Fruit fly (Drosophila melanogaster) whole organism, prepupa: ENCODE data around the gene CG16965.

Source experiments
- Blimp-1 ChIP-seq: fragments of 200-800 bp; sonication (Bioruptor generic); optimal IDR thresholded peaks from 3 replicates; lab custom pipeline; 2017; ENCODE audit warnings: missing biosample characterization, missing genetic modification characterization, mild to moderate bottlenecking, moderate library complexity, missing genetic modification reagents
- CG10631 ChIP-seq: fragments of 200-800 bp; sonication (Bioruptor generic); optimal IDR thresholded peaks from 2 replicates; lab custom pipeline; 2016; ENCODE audit warnings: missing biosample characterization, missing genetic modification characterization
- CG10669 ChIP-seq: fragments of 200-800 bp; sonication (Bioruptor generic); optimal IDR thresholded peaks from 3 replicates; lab custom pipeline; 2018; ENCODE audit warnings: missing biosample characterization, mild to moderate bottlenecking, missing genetic modification characterization, moderate library complexity
- CG11294 ChIP-seq: fragments of 200-800 bp; sonication (Bioruptor generic); IDR thresholded peaks from 2 replicates; pipeline ENCODE4 v1.3.6; 2022; ENCODE audit warnings: missing biosample characterization, missing genetic modification characterization
- CG11762 ChIP-seq: fragments of 200-800 bp; sonication (Bioruptor generic); optimal IDR thresholded peaks from 3 replicates; lab custom pipeline; 2016; ENCODE audit warnings: missing biosample characterization, missing genetic modification characterization; ENCODE audit not compliant: insufficient read depth
- CG11902 ChIP-seq: fragments of 200-800 bp; sonication (Bioruptor generic); optimal IDR thresholded peaks from 3 replicates; lab custom pipeline; 2016; ENCODE audit warnings: missing biosample characterization, missing genetic modification characterization
- CG15336 ChIP-seq: fragments of 200-800 bp; sonication (Bioruptor generic); IDR thresholded peaks from 2 replicates; pipeline ENCODE4 v1.3.6; 2022; ENCODE audit warnings: missing biosample characterization, missing genetic modification characterization
- CG1621 ChIP-seq: fragments of 200-800 bp; sonication (Bioruptor generic); optimal IDR thresholded peaks from 3 replicates; lab custom pipeline; 2018; ENCODE audit warnings: missing biosample characterization, mild to moderate bottlenecking, missing genetic modification characterization
- CG16779 ChIP-seq: fragments of 200-800 bp; sonication (Bioruptor generic); optimal IDR thresholded peaks from 3 replicates; lab custom pipeline; 2017; ENCODE audit warnings: missing biosample characterization, mild to moderate bottlenecking, missing genetic modification characterization
- CG31627 ChIP-seq: fragments of 200-800 bp; sonication (Bioruptor generic); optimal IDR thresholded peaks from 3 replicates; lab custom pipeline; 2016; ENCODE audit warnings: missing biosample characterization, missing genetic modification characterization
- CG32006 ChIP-seq: fragments of 200-800 bp; sonication (Bioruptor generic); optimal IDR thresholded peaks from 3 replicates; lab custom pipeline; 2017; ENCODE audit warnings: missing biosample characterization, mild to moderate bottlenecking, missing genetic modification characterization
- CG3919 ChIP-seq: fragments of 200-800 bp; sonication (Bioruptor generic); optimal IDR thresholded peaks from 3 replicates; lab custom pipeline; 2016; ENCODE audit warnings: missing biosample characterization, missing genetic modification characterization
- CG4318 ChIP-seq: fragments of 200-800 bp; sonication (Bioruptor generic); optimal IDR thresholded peaks from 3 replicates; lab custom pipeline; 2017; ENCODE audit warnings: missing biosample characterization, mild to moderate bottlenecking, missing genetic modification characterization
- CG6163 ChIP-seq: fragments of 200-800 bp; sonication (Bioruptor generic); IDR thresholded peaks from 3 replicates; pipeline ENCODE4 v1.3.6; 2022; ENCODE audit warnings: missing biosample characterization, missing genetic modification characterization
- CG6276 ChIP-seq: fragments of 200-800 bp; sonication (Bioruptor generic); optimal IDR thresholded peaks from 2 replicates; lab custom pipeline; 2017; ENCODE audit warnings: missing biosample characterization, mild to moderate bottlenecking, missing genetic modification characterization
- CG6792 ChIP-seq: fragments of 200-800 bp; sonication (Bioruptor generic); optimal IDR thresholded peaks from 3 replicates; lab custom pipeline; 2016; ENCODE audit warnings: missing biosample characterization, missing genetic modification characterization
- CG6808 ChIP-seq: fragments of 200-800 bp; sonication (Bioruptor generic); optimal IDR thresholded peaks from 3 replicates; lab custom pipeline; 2017; ENCODE audit warnings: missing biosample characterization, missing genetic modification characterization, mild to moderate bottlenecking, moderate library complexity, missing genetic modification reagents
- CG7368 ChIP-seq: fragments of 200-800 bp; sonication (Bioruptor generic); optimal IDR thresholded peaks from 3 replicates; lab custom pipeline; 2016; ENCODE audit warnings: missing biosample characterization, missing genetic modification characterization
- CG8119 ChIP-seq: fragments of 200-800 bp; sonication (Bioruptor generic); IDR thresholded peaks from 3 replicates; pipeline ENCODE4 v1.3.6; 2022; ENCODE audit warnings: missing biosample characterization, missing genetic modification characterization
- CG8632 ChIP-seq: fragments of 200-800 bp; sonication (Bioruptor generic); optimal IDR thresholded peaks from 3 replicates; lab custom pipeline; 2016; ENCODE audit warnings: missing biosample characterization, missing genetic modification characterization
- CG9139 ChIP-seq: fragments of 200-800 bp; sonication (Bioruptor generic); optimal IDR thresholded peaks from 3 replicates; lab custom pipeline; 2017; ENCODE audit warnings: missing biosample characterization, mild to moderate bottlenecking, missing genetic modification characterization
- Eip93F ChIP-seq: fragments of 200-800 bp; sonication (Bioruptor generic); optimal IDR thresholded peaks from 2 replicates; lab custom pipeline; 2016; ENCODE audit warnings: missing biosample characterization, mild to moderate bottlenecking, missing genetic modification characterization
- Ets21C ChIP-seq: fragments of 200-800 bp; sonication (Bioruptor generic); optimal IDR thresholded peaks from 3 replicates; lab custom pipeline; 2016; ENCODE audit warnings: missing biosample characterization, missing genetic modification characterization
- Ets96B ChIP-seq: fragments of 200-800 bp; optimal IDR thresholded peaks from 2 replicates; lab custom pipeline; 2019; ENCODE audit warnings: missing biosample characterization, mild to moderate bottlenecking, missing genetic modification characterization, moderate library complexity
- Hr38 ChIP-seq: sonication (Bioruptor generic); optimal IDR thresholded peaks from 2 replicates; lab custom pipeline; 2016; ENCODE audit warnings: missing biosample characterization, missing genetic modification characterization
- Hr39 ChIP-seq: fragments of 200-800 bp; sonication (Bioruptor generic); optimal IDR thresholded peaks from 2 replicates; lab custom pipeline; 2016; ENCODE audit warnings: missing biosample characterization, missing genetic modification characterization
- Lpt ChIP-seq: fragments of 200-800 bp; sonication (Bioruptor generic); optimal IDR thresholded peaks from 3 replicates; lab custom pipeline; 2016; ENCODE audit warnings: missing biosample characterization, missing genetic modification characterization
- Met ChIP-seq: fragments of 200-800 bp; sonication (Bioruptor generic); optimal IDR thresholded peaks from 3 replicates; lab custom pipeline; 2016; ENCODE audit warnings: missing biosample characterization, missing genetic modification characterization
- Smox ChIP-seq: fragments of 200-800 bp; sonication (Bioruptor generic); optimal IDR thresholded peaks from 3 replicates; lab custom pipeline; 2016; ENCODE audit warnings: missing biosample characterization, missing genetic modification characterization
- Sox102F ChIP-seq: fragments of 200-800 bp; sonication (Bioruptor generic); optimal IDR thresholded peaks from 2 replicates; lab custom pipeline; 2016; ENCODE audit warnings: missing biosample characterization, mild to moderate bottlenecking, missing genetic modification characterization
- Sox15 ChIP-seq: fragments of 200-800 bp; sonication (Bioruptor generic); optimal IDR thresholded peaks from 3 replicates; lab custom pipeline; 2016; ENCODE audit warnings: missing biosample characterization, missing genetic modification characterization
- achi ChIP-seq: fragments of 200-800 bp; sonication (Bioruptor generic); optimal IDR thresholded peaks from 3 replicates; lab custom pipeline; 2016; ENCODE audit warnings: missing biosample characterization, missing genetic modification characterization
- cyc ChIP-seq: fragments of 200-800 bp; sonication (Bioruptor generic); optimal IDR thresholded peaks from 3 replicates; lab custom pipeline; 2016; ENCODE audit warnings: missing biosample characterization, missing genetic modification characterization
- dac ChIP-seq: fragments of 200-800 bp; sonication (Bioruptor generic); optimal IDR thresholded peaks from 2 replicates; lab custom pipeline; 2017; ENCODE audit warnings: missing biosample characterization, mild to moderate bottlenecking, missing genetic modification characterization
- dsx ChIP-seq: fragments of 200-800 bp; optimal IDR thresholded peaks from 3 replicates; lab custom pipeline; 2019; ENCODE audit warnings: missing biosample characterization, mild to moderate bottlenecking, missing genetic modification characterization, moderate library complexity; ENCODE audit not compliant: poor library complexity, severe bottlenecking
- eg ChIP-seq: fragments of 200-800 bp; sonication (Bioruptor generic); IDR thresholded peaks from 3 replicates; pipeline ENCODE4 v1.3.6; 2022; ENCODE audit warnings: missing biosample characterization, missing genetic modification characterization
- fd59A ChIP-seq: fragments of 200-800 bp; sonication (Bioruptor generic); optimal IDR thresholded peaks from 2 replicates; lab custom pipeline; 2017; ENCODE audit warnings: missing biosample characterization, mild to moderate bottlenecking, missing genetic modification characterization, missing genetic modification reagents
- lz ChIP-seq: fragments of 200-800 bp; sonication (Bioruptor generic); optimal IDR thresholded peaks from 3 replicates; lab custom pipeline; 2016; ENCODE audit warnings: missing biosample characterization, missing genetic modification characterization
- pdm3 ChIP-seq: fragments of 200-800 bp; sonication (Bioruptor generic); optimal IDR thresholded peaks from 3 replicates; lab custom pipeline; 2016; ENCODE audit warnings: missing biosample characterization, missing genetic modification characterization
- salr ChIP-seq, 2 experiments: fragments of 200-800 bp; sonication (Bioruptor generic); optimal IDR thresholded peaks; 3 replicates each; lab custom pipeline; 2016 to 2018; ENCODE audit warnings: missing biosample characterization in 2 of 2, missing genetic modification characterization in 2 of 2, mild to moderate bottlenecking in 1 of 2
- spab ChIP-seq: fragments of 200-800 bp; sonication (Bioruptor generic); optimal IDR thresholded peaks from 2 replicates; lab custom pipeline; 2017; ENCODE audit warnings: missing biosample characterization, mild to moderate bottlenecking, missing genetic modification characterization, missing genetic modification reagents
- svp ChIP-seq: fragments of 200-800 bp; sonication (Bioruptor generic); peaks from one replicate; lab custom pipeline; 2016; ENCODE audit warnings: missing biosample characterization, missing genetic modification characterization
- topi ChIP-seq: fragments of 200-800 bp; sonication (Bioruptor generic); optimal IDR thresholded peaks from 3 replicates; lab custom pipeline; 2016; ENCODE audit warnings: missing biosample characterization, missing genetic modification characterization
- vri ChIP-seq: fragments of 200-800 bp; sonication (Bioruptor generic); optimal IDR thresholded peaks from 3 replicates; lab custom pipeline; 2016; ENCODE audit warnings: missing biosample characterization, mild to moderate bottlenecking, missing genetic modification characterization

CG16965 gene

DNA sequence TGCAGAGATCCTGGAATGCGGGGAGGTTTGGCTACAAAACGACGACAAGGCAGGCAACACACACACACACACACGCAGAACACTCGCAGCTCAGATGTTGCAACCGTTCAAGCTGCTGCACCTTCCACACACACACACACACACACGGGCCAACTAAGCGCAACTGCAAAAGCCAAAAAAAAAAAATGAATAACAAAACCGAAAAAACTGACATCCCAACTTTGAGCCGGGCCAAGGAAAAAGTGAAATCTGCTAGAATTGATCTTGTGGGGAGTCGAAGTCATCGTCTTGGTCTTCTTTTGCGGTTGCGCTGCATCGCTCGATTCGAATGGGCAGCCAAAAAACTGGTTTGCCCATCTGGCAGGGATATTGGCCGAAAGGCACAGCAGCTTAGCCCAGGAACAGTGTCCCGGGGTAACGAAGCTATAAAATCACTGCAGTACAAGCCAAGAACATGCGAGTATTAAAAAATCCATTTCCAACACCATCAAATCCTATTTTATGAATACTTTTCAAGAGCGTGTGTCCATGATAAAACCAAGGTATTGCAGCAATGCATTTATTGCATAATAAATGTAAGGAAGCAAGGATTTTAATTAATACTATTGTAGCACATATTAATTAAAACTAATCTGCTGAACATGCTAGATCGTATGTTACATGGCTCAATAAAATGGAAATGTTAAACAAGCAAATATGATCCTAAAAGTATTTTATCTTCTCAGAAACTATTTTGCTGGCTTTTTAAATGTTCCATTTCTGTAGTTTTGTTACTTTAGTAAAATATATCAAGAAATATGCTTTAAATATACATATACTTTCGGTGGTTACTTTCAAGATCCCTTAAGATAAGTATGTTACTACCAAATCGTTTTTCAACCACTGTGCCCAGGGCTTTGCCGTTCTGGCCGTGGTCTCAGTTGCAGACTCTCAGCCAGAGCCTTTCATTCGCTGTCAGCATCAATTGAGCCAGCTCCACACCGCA is 15.5 kb upstream of the CG16965 start (continued):
- TF ChIP-seq svp (GFP tag; lab: Kevin White, UChicago) = peak; percentile 85
- no peak for TF ChIP-seq CG11762 (GFP tag; lab: Kevin White, UChicago)
- TF ChIP-seq CG3919 (GFP tag; lab: Kevin White, UChicago) = peak; percentile 7
- TF ChIP-seq CG1621 (tag; lab: Kevin White, UChicago) = no peak
- peak; percentile 65 for TF ChIP-seq topi (GFP tag; lab: Kevin White, UChicago)
- TF ChIP-seq CG6792 (GFP tag; lab: Kevin White, UChicago) = peak; percentile 20
- peak; percentile 39 for TF ChIP-seq CG8632 (GFP tag; lab: Kevin White, UChicago)
- TF ChIP-seq CG10669 (GFP tag; lab: Kevin White, UChicago) = no peak
- TF ChIP-seq eg (GFP tag; lab: Robert Waterston, UW) = no peak
- TF ChIP-seq, all 60 proteins: peak for 34

- TF ChIP-seq CG15336 (GFP tag; lab: Robert Waterston, UW) (peak; percentile 26; the same call in 1 of the 2 replicates), CG1621 (tag; lab: Kevin White, UChicago) (no peak), vri (GFP tag; lab: Kevin White, UChicago) (no peak), Sox15 (peak; percentile 45), spab (GFP tag; lab: Kevin White, UChicago) (peak; percentile 56), Eip93F (no peak), Ets21C (GFP tag; lab: Kevin White, UChicago) (peak; percentile 36), CG16779 (tag; lab: Kevin White, UChicago) (no peak), CG10631 (GFP tag; lab: Kevin White, UChicago) (peak; percentile 63), CG31627 (GFP tag; lab: Kevin White, UChicago) (peak; percentile 59), CG4318 (GFP tag; lab: Kevin White, UChicago) (peak; percentile 42), CG6808 (GFP tag; lab: Kevin White, UChicago) (peak; percentile 60), Met (peak; percentile 60), salr (GFP tag; optimal IDR thresholded peaks at IDR 0.05; lab: Kevin White, UChicago) (peak in 1 of 2 experiments; percentile 73), CG8119 (GFP tag; lab: Robert Waterston, UW) (peak; percentile 56), dsx (GFP tag; lab: Kevin White, UChicago) (no peak), fd59A (GFP tag; lab: Kevin White, UChicago) (peak; percentile 45), CG6792 (GFP tag; lab: Kevin White, UChicago) (peak; percentile 51), Blimp-1 (GFP tag; lab: Kevin White, UChicago) (peak; percentile 12), Sox102F (GFP tag; lab: Kevin White, UChicago) (peak; percentile 34), CG11902 (GFP tag; lab: Kevin White, UChicago) (peak; percentile 50), Hr39 (GFP tag; lab: Kevin White, UChicago) (peak; percentile 59), CG6276 (GFP tag; lab: Kevin White, UChicago) (peak; percentile 43), CG9139 (GFP tag; lab: Kevin White, UChicago) (no peak), CG7368 (peak; percentile 32), CG11762 (GFP tag; lab: Kevin White, UChicago) (peak; percentile 47), CG32006 (GFP tag; lab: Kevin White, UChicago) (peak; percentile 69), Smox (peak; percentile 52), lz (peak; percentile 66), eg (GFP tag; lab: Robert Waterston, UW) (no peak), CG8632 (GFP tag; lab: Kevin White, UChicago) (peak; percentile 31), pdm3 (GFP tag; lab: Kevin White, UChicago) (peak; percentile 70), Ets96B (tag; lab: Kevin White, UChicago) (peak; percentile 31), dac (GFP tag; lab: Kevin White, UChicago) (peak; percentile 29), achi (GFP tag; lab: Kevin White, UChicago) (peak; percentile 26), Lpt (peak; percentile 45), Hr38 (GFP tag; lab: Kevin White, UChicago) (no peak), CG6163 (GFP tag; lab: Robert Waterston, UW) (0 out of 3 replicates have a peak, but pooled peaks have one; percentile 6), cyc (GFP tag; lab: Kevin White, UChicago) (peak; percentile 58), CG11294 (GFP tag; lab: Robert Waterston, UW) (0 out of 2 replicates have a peak, but pooled peaks have one; percentile 17)
Measured at dm6 chr2L:11968581-11969272, 12.7 kb upstream of the CG16965 start.
